Fruit fly (Drosophila melanogaster) whole organism, embryonic: ENCODE data around the gene CG7656.

ENCODE experiments used
- Atf-2 ChIP-seq: fragments of 200-800 bp; sonication (Bioruptor generic); optimal IDR thresholded peaks from 2 replicates; lab custom pipeline; 2016; ENCODE audit warnings: missing biosample characterization, missing genetic modification characterization
- CG10366 ChIP-seq: fragments of 200-800 bp; sonication (Bioruptor generic); IDR thresholded peaks from 2 replicates; pipeline ENCODE4 v1.3.6; 2022; ENCODE audit warnings: missing biosample characterization, missing genetic modification characterization
- CG12236 ChIP-seq: fragments of 200-800 bp; sonication (Bioruptor generic); optimal IDR thresholded peaks from 2 replicates; lab custom pipeline; 2016; ENCODE audit warnings: missing biosample characterization, missing genetic modification characterization
- CG13296 ChIP-seq: fragments of 200-800 bp; sonication (Bioruptor generic); optimal IDR thresholded peaks from 3 replicates; lab custom pipeline; 2018; ENCODE audit warnings: missing biosample characterization, mild to moderate bottlenecking, missing genetic modification characterization
- CG13894 ChIP-seq: fragments of 200-800 bp; sonication (Bioruptor generic); optimal IDR thresholded peaks from 3 replicates; lab custom pipeline; 2018; ENCODE audit warnings: missing biosample characterization, mild to moderate bottlenecking, missing genetic modification characterization, moderate library complexity
- CG14710 ChIP-seq: fragments of 200-800 bp; sonication (Bioruptor generic); optimal IDR thresholded peaks from 3 replicates; lab custom pipeline; 2019; ENCODE audit warnings: missing biosample characterization, mild to moderate bottlenecking, missing genetic modification characterization, moderate library complexity
- CG1529 ChIP-seq: fragments of 200-800 bp; sonication (Bioruptor generic); optimal IDR thresholded peaks from 3 replicates; lab custom pipeline; 2018; ENCODE audit warnings: missing biosample characterization, missing genetic modification characterization
- CG16779 ChIP-seq: fragments of 200-800 bp; sonication (Bioruptor generic); IDR thresholded peaks from 2 replicates; pipeline ENCODE4 v1.3.6; 2022; ENCODE audit warnings: missing biosample characterization, missing genetic modification characterization
- CG18476 ChIP-seq: fragments of 200-800 bp; sonication (Bioruptor generic); optimal IDR thresholded peaks from 2 replicates; lab custom pipeline; 2016; ENCODE audit warnings: missing biosample characterization, mild to moderate bottlenecking, missing genetic modification characterization
- CG31388 ChIP-seq: fragments of 200-800 bp; sonication (Bioruptor generic); optimal IDR thresholded peaks from 2 replicates; lab custom pipeline; 2016; ENCODE audit warnings: missing biosample characterization, missing genetic modification characterization
- CG33213 ChIP-seq: fragments of 200-800 bp; sonication (Bioruptor generic); optimal IDR thresholded peaks from 3 replicates; lab custom pipeline; 2016; ENCODE audit warnings: missing biosample characterization, missing genetic modification characterization
- CG3407 ChIP-seq: fragments of 200-800 bp; sonication (Bioruptor generic); optimal IDR thresholded peaks from 2 replicates; lab custom pipeline; 2018; ENCODE audit warnings: missing biosample characterization, mild to moderate bottlenecking, missing genetic modification characterization
- CG4820 ChIP-seq: fragments of 200-800 bp; sonication (Bioruptor generic); optimal IDR thresholded peaks from 3 replicates; lab custom pipeline; 2016; ENCODE audit warnings: missing biosample characterization, missing genetic modification characterization
- CG4854 ChIP-seq: fragments of 200-800 bp; sonication (Bioruptor generic); optimal IDR thresholded peaks from 2 replicates; lab custom pipeline; 2016; ENCODE audit warnings: missing biosample characterization, missing genetic modification characterization, inconsistent platforms
- CG7372 ChIP-seq: fragments of 200-800 bp; sonication (Bioruptor generic); IDR thresholded peaks from 2 replicates; pipeline ENCODE4 v1.3.6; 2022; ENCODE audit warnings: missing biosample characterization, missing genetic modification characterization
- CG8290 ChIP-seq, 3 experiments: fragments of 200-800 bp; sonication (Bioruptor generic); optimal IDR thresholded peaks; 2 replicates each; lab custom pipeline; 2016 to 2019; ENCODE audit warnings: missing biosample characterization in 3 of 3, missing genetic modification characterization in 3 of 3, mild to moderate bottlenecking in 2 of 3, moderate library complexity in 1 of 3
- CG8478 ChIP-seq: fragments of >200 bp; optimal IDR thresholded peaks from 2 replicates; lab custom pipeline; 2018
- CG8765 ChIP-seq: fragments of 200-800 bp; sonication (Bioruptor generic); IDR thresholded peaks from 2 replicates; pipeline ENCODE4 v1.3.6; 2022; ENCODE audit warnings: missing biosample characterization, missing genetic modification characterization
- CTCF ChIP-seq: fragments of 200-800 bp; sonication (Bioruptor generic); optimal IDR thresholded peaks from 2 replicates; lab custom pipeline; 2017; ENCODE audit warnings: missing biosample characterization, mild to moderate bottlenecking, missing genetic modification characterization, moderate library complexity
- Fer3 ChIP-seq: fragments of 200-800 bp; sonication (Bioruptor generic); optimal IDR thresholded peaks from 2 replicates; lab custom pipeline; 2018; ENCODE audit warnings: missing biosample characterization, mild to moderate bottlenecking, missing genetic modification characterization, moderate library complexity
- GATAe ChIP-seq: fragments of 200-800 bp; sonication (Bioruptor generic); conservative IDR thresholded peaks from 2 replicates; pipeline ENCODE4 v1.3.6; 2022; ENCODE audit warnings: missing biosample characterization, missing genetic modification characterization
- HLHmδ ChIP-seq: fragments of 200-800 bp; sonication (Bioruptor generic); optimal IDR thresholded peaks from 2 replicates; lab custom pipeline; 2018; ENCODE audit warnings: missing biosample characterization, mild to moderate bottlenecking, missing genetic modification characterization, moderate library complexity
- Hr39 ChIP-seq: fragments of >200 bp; optimal IDR thresholded peaks from 2 replicates; lab custom pipeline; 2017
- Hsf ChIP-seq: fragments of 200-800 bp; sonication (Bioruptor generic); optimal IDR thresholded peaks from 3 replicates; lab custom pipeline; 2016; ENCODE audit warnings: missing biosample characterization, missing genetic modification characterization
- Lim3 ChIP-seq: fragments of 200-800 bp; sonication (Bioruptor generic); IDR thresholded peaks from 2 replicates; pipeline ENCODE4 v1.3.6; 2022; ENCODE audit warnings: missing biosample characterization, missing genetic modification characterization
- MTF-1 ChIP-seq: fragments of 200-800 bp; sonication (Bioruptor generic); optimal IDR thresholded peaks from 2 replicates; lab custom pipeline; 2018; ENCODE audit warnings: missing biosample characterization, mild to moderate bottlenecking, missing genetic modification characterization, borderline replicate concordance
- PHDP ChIP-seq: fragments of 200-800 bp; sonication (Bioruptor generic); optimal IDR thresholded peaks from 3 replicates; lab custom pipeline; 2018; ENCODE audit warnings: missing biosample characterization, mild to moderate bottlenecking, missing genetic modification characterization, moderate library complexity
- Pdp1 ChIP-seq, 2 experiments: fragments of 200-800 bp; sonication (Bioruptor generic); optimal IDR thresholded peaks; 3 replicates each; lab custom pipeline; 2016; ENCODE audit warnings: missing biosample characterization in 2 of 2, missing genetic modification characterization in 2 of 2, mild to moderate bottlenecking in 1 of 2, moderate library complexity in 1 of 2
- Side ChIP-seq: fragments of 200-800 bp; sonication (Bioruptor generic); optimal IDR thresholded peaks from 2 replicates; lab custom pipeline; 2016; ENCODE audit warnings: missing biosample characterization, missing genetic modification characterization
- Vsx1 ChIP-seq: fragments of 200-800 bp; sonication (Bioruptor generic); optimal IDR thresholded peaks from 2 replicates; lab custom pipeline; 2017; ENCODE audit warnings: missing biosample characterization, mild to moderate bottlenecking, missing genetic modification characterization, missing genetic modification reagents
- ase ChIP-seq: fragments of 200-800 bp; sonication (Bioruptor generic); IDR thresholded peaks from 3 replicates; pipeline ENCODE4 v1.3.6; 2022; ENCODE audit warnings: missing biosample characterization, missing genetic modification characterization
- chn ChIP-seq: fragments of 200-800 bp; sonication (Bioruptor generic); optimal IDR thresholded peaks from 2 replicates; lab custom pipeline; 2016; ENCODE audit warnings: missing biosample characterization, missing genetic modification characterization
- croc ChIP-seq: fragments of 200-800 bp; sonication (Bioruptor generic); conservative IDR thresholded peaks from 3 replicates; pipeline ENCODE4 v1.3.6; 2022; ENCODE audit warnings: missing biosample characterization, missing genetic modification characterization
- dm ChIP-seq: fragments of 200-800 bp; sonication (Bioruptor generic); optimal IDR thresholded peaks from 3 replicates; lab custom pipeline; 2016; ENCODE audit warnings: missing biosample characterization, missing genetic modification characterization
- dmrt99B ChIP-seq: fragments of 200-800 bp; sonication (Bioruptor generic); optimal IDR thresholded peaks from 2 replicates; lab custom pipeline; 2018; ENCODE audit warnings: missing biosample characterization, mild to moderate bottlenecking, missing genetic modification characterization, moderate library complexity
- en ChIP-seq: fragments of 200-800 bp; sonication (Bioruptor generic); optimal IDR thresholded peaks from 2 replicates; lab custom pipeline; 2016; ENCODE audit warnings: missing biosample characterization, missing genetic modification characterization
- eve ChIP-seq, 2 experiments: fragments of >200 bp; optimal IDR thresholded peaks; 2 replicates each; lab custom pipeline; 2017; ENCODE audit warnings: missing biosample characterization in 2 of 2, missing genetic modification characterization in 2 of 2
- gcm ChIP-seq: fragments of 200-800 bp; sonication (Bioruptor generic); optimal IDR thresholded peaks from 2 replicates; lab custom pipeline; 2019; ENCODE audit warnings: missing biosample characterization, mild to moderate bottlenecking, missing genetic modification characterization, moderate library complexity
- gfzf ChIP-seq: fragments of 200-800 bp; sonication (Bioruptor generic); optimal IDR thresholded peaks from 2 replicates; lab custom pipeline; 2016; ENCODE audit warnings: missing biosample characterization, mild to moderate bottlenecking, missing genetic modification characterization, moderate library complexity
- inv ChIP-seq: fragments of 200-800 bp; sonication (Bioruptor generic); IDR thresholded peaks from 2 replicates; pipeline ENCODE4 v1.3.6; 2022; ENCODE audit warnings: missing biosample characterization, missing genetic modification characterization; ENCODE audit not compliant: partially characterized antibody
- kah ChIP-seq: fragments of 200-800 bp; sonication (Bioruptor generic); optimal IDR thresholded peaks from 2 replicates; lab custom pipeline; 2018; ENCODE audit warnings: missing biosample characterization, mild to moderate bottlenecking, missing genetic modification characterization
- lmd ChIP-seq: fragments of 200-800 bp; sonication (Bioruptor generic); IDR thresholded peaks from 2 replicates; pipeline ENCODE4 v1.3.6; 2022; ENCODE audit warnings: missing biosample characterization, missing genetic modification characterization
- nmo ChIP-seq: fragments of 200-800 bp; sonication (Bioruptor generic); optimal IDR thresholded peaks from 2 replicates; lab custom pipeline; 2018; ENCODE audit warnings: missing biosample characterization, mild to moderate bottlenecking, missing genetic modification characterization, moderate library complexity
- otp ChIP-seq: fragments of 200-800 bp; sonication (Bioruptor generic); IDR thresholded peaks from 3 replicates; pipeline ENCODE4, ENCODE4 v1.3.6; 2022; ENCODE audit warnings: missing biosample characterization, missing genetic modification characterization
- p53 ChIP-seq: fragments of 200-800 bp; sonication (Bioruptor generic); optimal IDR thresholded peaks from 2 replicates; lab custom pipeline; 2016; ENCODE audit warnings: missing biosample characterization, missing genetic modification characterization
- peb ChIP-seq: fragments of 200-800 bp; sonication (Bioruptor generic); IDR thresholded peaks from 2 replicates; pipeline ENCODE4 v1.3.6; 2022; ENCODE audit warnings: missing biosample characterization, missing genetic modification characterization
- ranshi ChIP-seq: fragments of 200-800 bp; sonication (Bioruptor generic); IDR thresholded peaks from 2 replicates; pipeline ENCODE4 v1.3.6; 2022; ENCODE audit warnings: missing biosample characterization, missing genetic modification characterization
- run ChIP-seq: fragments of 200-800 bp; sonication (Bioruptor generic); optimal IDR thresholded peaks from 3 replicates; lab custom pipeline; 2018; ENCODE audit warnings: missing biosample characterization, mild to moderate bottlenecking, missing genetic modification characterization
- schlank ChIP-seq: fragments of 200-800 bp; sonication (Bioruptor generic); optimal IDR thresholded peaks from 2 replicates; lab custom pipeline; 2018; ENCODE audit warnings: missing biosample characterization, mild to moderate bottlenecking, missing genetic modification characterization
- so ChIP-seq: fragments of 200-800 bp; sonication (Bioruptor generic); IDR thresholded peaks from 3 replicates; pipeline ENCODE4 v1.3.6; 2022; ENCODE audit warnings: missing biosample characterization, missing genetic modification characterization
- trh ChIP-seq: fragments of 200-800 bp; sonication (Bioruptor generic); optimal IDR thresholded peaks from 2 replicates; lab custom pipeline; 2016; ENCODE audit warnings: missing biosample characterization, missing genetic modification characterization
- unc-4 ChIP-seq: fragments of 200-800 bp; sonication (Bioruptor generic); IDR thresholded peaks from 2 replicates; pipeline ENCODE4 v1.3.6; 2022; ENCODE audit warnings: missing biosample characterization, missing genetic modification characterization; ENCODE audit not compliant: partially characterized antibody

CG7656 gene

DNA sequence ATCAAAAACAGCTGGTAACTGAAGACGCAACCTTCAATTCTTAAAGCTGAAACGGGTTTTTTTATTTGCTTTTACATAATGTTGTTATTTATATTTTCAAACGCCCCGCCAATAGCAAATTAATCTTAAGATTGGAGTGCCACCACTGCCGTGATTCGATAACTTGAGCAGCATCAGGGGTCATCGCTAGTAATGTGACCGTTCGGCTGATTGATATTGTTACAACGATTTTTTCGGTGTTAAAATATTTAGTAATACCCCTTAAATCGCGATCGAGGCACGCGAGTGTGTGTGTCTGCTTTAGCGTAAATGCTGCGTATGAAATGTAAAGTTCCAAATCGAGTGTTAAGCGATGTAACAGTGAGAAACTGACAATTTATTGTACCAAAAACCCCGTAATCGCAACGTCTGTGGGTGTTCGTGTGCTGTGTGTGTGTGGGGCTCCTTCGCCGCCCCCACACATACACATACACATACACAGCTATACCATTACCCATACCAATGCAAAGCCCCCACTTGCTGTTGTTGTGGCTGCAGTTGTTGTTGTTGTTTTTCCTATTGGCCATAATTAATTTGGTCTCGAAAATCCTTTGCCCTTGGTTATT is 22.0 kb downstream of the CG7656 start, which contains the start of gene dop (continued):
- TF ChIP-seq CG1529 (GFP tag; lab: Kevin White, UChicago) (no peak), Hsf (peak; percentile 39), p53 (GFP tag; lab: Kevin White, UChicago) (peak; percentile 9), eve (GFP tag; optimal IDR thresholded peaks at IDR 0.05; lab: Kevin White, UChicago) (no peak), Lim3 (GFP tag; lab: Robert Waterston, UW) (no peak), Atf-2 (GFP tag; lab: Kevin White, UChicago) (peak; percentile 3), dm (GFP tag; lab: Kevin White, UChicago) (no peak), CG8290 (GFP tag; optimal IDR thresholded peaks at IDR 0.05; lab: Kevin White, UChicago) (peak; percentile 3), CG8290 (tag; optimal IDR thresholded peaks at IDR 0.05; lab: Kevin White, UChicago) (peak in 1 of 2 experiments; percentile 40), unc-4 (GFP tag; lab: Robert Waterston, UW) (peak; percentile 70), inv (GFP tag; lab: Robert Waterston, UW) (peak; percentile 49; the same call in 1 of the 2 replicates), CG8765 (GFP tag; lab: Robert Waterston, UW) (no peak), CG18476 (GFP tag; lab: Kevin White, UChicago) (no peak), gcm (GFP tag; lab: Kevin White, UChicago) (no peak), CG4854 (GFP tag; lab: Kevin White, UChicago) (no peak), lmd (GFP tag; lab: Robert Waterston, UW) (no peak; the same call in 1 of the 2 replicates), CG3407 (GFP tag; lab: Kevin White, UChicago) (no peak), gfzf (GFP tag; lab: Kevin White, UChicago) (peak; percentile 72), MTF-1 (GFP tag; lab: Kevin White, UChicago) (no peak), dmrt99B (no peak), so (no peak), Hr39 (lab: Kevin White, UChicago) (no peak), Pdp1 (GFP tag; optimal IDR thresholded peaks at IDR 0.05; lab: Kevin White, UChicago) (peak in 1 of 2 experiments; percentile 90), kah (GFP tag; lab: Kevin White, UChicago) (no peak), run (tag; lab: Kevin White, UChicago) (no peak), croc (GFP tag; lab: Robert Waterston, UW) (no peak), Side (peak; percentile 43), CG14710 (tag; lab: Kevin White, UChicago) (peak; percentile 61), CG33213 (GFP tag; lab: Kevin White, UChicago) (peak; percentile 34), CG10366 (GFP tag; lab: Robert Waterston, UW) (no peak), en (GFP tag; lab: Kevin White, UChicago) (no peak), GATAe (no peak; the same call in 1 of the 2 replicates), CG4820 (GFP tag; lab: Kevin White, UChicago) (peak; percentile 20), peb (GFP tag; lab: Robert Waterston, UW) (no peak), chn (GFP tag; lab: Kevin White, UChicago) (peak; percentile 14), ase (GFP tag; lab: Robert Waterston, UW) (no peak), schlank (no peak), CG12236 (GFP tag; lab: Kevin White, UChicago) (no peak), ranshi (GFP tag; lab: Robert Waterston, UW) (no peak), Fer3 (no peak), CG31388 (GFP tag; lab: Kevin White, UChicago) (no peak), Vsx1 (GFP tag; lab: Kevin White, UChicago) (no peak), CG13894 (peak; percentile 9), nmo (GFP tag; lab: Kevin White, UChicago) (peak; percentile 30), otp (GFP tag; lab: Robert Waterston, UW) (no peak), trh (GFP tag; lab: Kevin White, UChicago) (no peak), CG16779 (GFP tag; lab: Robert Waterston, UW) (no peak), CG13296 (GFP tag; lab: Kevin White, UChicago) (no peak), PHDP (tag; lab: Kevin White, UChicago) (no peak), CTCF (GFP tag; lab: Kevin White, UChicago) (no peak), CG7372 (GFP tag; lab: Robert Waterston, UW) (no peak), CG8478 (lab: Kevin White, UChicago) (peak; percentile 90), HLHmδ (GFP tag; lab: Kevin White, UChicago) (no peak)
